Fruit fly (Drosophila melanogaster) whole organism, embryonic: ENCODE results near the gene CycG.
A peak's percentile ranks its signal among the peaks of the same experiment; 100 is the strongest.

Source experiments
- Ada2b ChIP-seq: fragments of 200-800 bp; sonication (Bioruptor generic); IDR thresholded peaks from 2 replicates; pipeline ENCODE4 v1.3.6; 2022; ENCODE audit warnings: missing biosample characterization, missing genetic modification characterization
- B-H2 ChIP-seq: fragments of 200-800 bp; sonication (Bioruptor generic); optimal IDR thresholded peaks from 2 replicates; lab custom pipeline; 2018; ENCODE audit warnings: missing biosample characterization, mild to moderate bottlenecking, missing genetic modification characterization
- CG10267 ChIP-seq: fragments of 200-800 bp; sonication (Bioruptor generic); optimal IDR thresholded peaks from 2 replicates; lab custom pipeline; 2018; ENCODE audit warnings: missing biosample characterization, mild to moderate bottlenecking, missing genetic modification characterization, moderate library complexity
- CG11456 ChIP-seq: fragments of 200-800 bp; sonication (Bioruptor generic); IDR thresholded peaks from 3 replicates; pipeline ENCODE4 v1.3.6; 2022; ENCODE audit warnings: missing biosample characterization, missing genetic modification characterization
- CG12942 ChIP-seq: fragments of 200-800 bp; sonication (Bioruptor generic); optimal IDR thresholded peaks from 3 replicates; lab custom pipeline; 2016; ENCODE audit warnings: missing biosample characterization, missing genetic modification characterization
- CG13424 ChIP-seq: fragments of 200-800 bp; sonication (Bioruptor generic); optimal IDR thresholded peaks from 2 replicates; lab custom pipeline; 2019; ENCODE audit warnings: missing biosample characterization, mild to moderate bottlenecking, missing genetic modification characterization, moderate library complexity
- CG14667 ChIP-seq: fragments of 200-800 bp; sonication (Bioruptor generic); IDR thresholded peaks from 2 replicates; pipeline ENCODE4 v1.3.6; 2022; ENCODE audit warnings: missing biosample characterization, missing genetic modification characterization
- CG15601 ChIP-seq: fragments of 200-800 bp; sonication (Bioruptor generic); optimal IDR thresholded peaks from 3 replicates; lab custom pipeline; 2019; ENCODE audit warnings: missing biosample characterization, mild to moderate bottlenecking, missing genetic modification characterization, moderate library complexity
- CG1603 ChIP-seq: fragments of 200-800 bp; sonication (Bioruptor generic); optimal IDR thresholded peaks from 2 replicates; lab custom pipeline; 2019; ENCODE audit warnings: missing biosample characterization, mild to moderate bottlenecking, missing genetic modification characterization, moderate library complexity
- CG17359 ChIP-seq: fragments of 200-800 bp; sonication (Bioruptor generic); optimal IDR thresholded peaks from 3 replicates; lab custom pipeline; 2018; ENCODE audit warnings: missing biosample characterization, mild to moderate bottlenecking, missing genetic modification characterization, moderate library complexity
- CG17802 ChIP-seq: fragments of 200-800 bp; sonication (Bioruptor generic); optimal IDR thresholded peaks from 2 replicates; lab custom pipeline; 2018; ENCODE audit warnings: missing biosample characterization, mild to moderate bottlenecking, missing genetic modification characterization, moderate library complexity
- CG3163 ChIP-seq: fragments of 200-800 bp; sonication (Bioruptor generic); optimal IDR thresholded peaks from 3 replicates; lab custom pipeline; 2016; ENCODE audit warnings: missing biosample characterization, missing genetic modification characterization
- CG32772 ChIP-seq: fragments of 200-800 bp; sonication (Bioruptor generic); IDR thresholded peaks from 2 replicates; pipeline ENCODE4 v1.3.6; 2022; ENCODE audit warnings: missing biosample characterization, missing genetic modification characterization
- CG4360 ChIP-seq: fragments of 200-800 bp; sonication (Bioruptor generic); IDR thresholded peaks from 2 replicates; pipeline ENCODE4 v1.3.6; 2022; ENCODE audit warnings: missing biosample characterization, missing genetic modification characterization
- CG4404 ChIP-seq: fragments of 200-800 bp; sonication (Bioruptor generic); IDR thresholded peaks from 2 replicates; pipeline ENCODE4 v1.3.6; 2022; ENCODE audit warnings: missing biosample characterization, missing genetic modification characterization
- CG4730 ChIP-seq: fragments of 200-800 bp; sonication (Bioruptor generic); IDR thresholded peaks from 2 replicates; pipeline ENCODE4 v1.3.6; 2022; ENCODE audit warnings: missing biosample characterization, missing genetic modification characterization
- CG7372 ChIP-seq: fragments of 200-800 bp; sonication (Bioruptor generic); IDR thresholded peaks from 2 replicates; pipeline ENCODE4 v1.3.6; 2022; ENCODE audit warnings: missing biosample characterization, missing genetic modification characterization
- CG7556 ChIP-seq: fragments of 200-800 bp; sonication (Bioruptor generic); optimal IDR thresholded peaks from 2 replicates; lab custom pipeline; 2017; ENCODE audit warnings: missing biosample characterization, mild to moderate bottlenecking, missing genetic modification characterization
- CG8089 ChIP-seq: fragments of 200-800 bp; sonication (Bioruptor generic); optimal IDR thresholded peaks from 3 replicates; lab custom pipeline; 2016; ENCODE audit warnings: missing biosample characterization, missing genetic modification characterization
- CG8944 ChIP-seq: fragments of 200-800 bp; sonication (Bioruptor generic); optimal IDR thresholded peaks from 3 replicates; lab custom pipeline; 2016; ENCODE audit warnings: missing biosample characterization, missing genetic modification characterization
- CG9437 ChIP-seq: fragments of 200-800 bp; sonication (Bioruptor generic); optimal IDR thresholded peaks from 2 replicates; lab custom pipeline; 2018; ENCODE audit warnings: missing biosample characterization, mild to moderate bottlenecking, missing genetic modification characterization
- CrebB ChIP-seq: fragments of 200-800 bp; sonication (Bioruptor generic); optimal IDR thresholded peaks from 3 replicates; lab custom pipeline; 2018; ENCODE audit warnings: missing biosample characterization, mild to moderate bottlenecking, missing genetic modification characterization
- Dip3 ChIP-seq: fragments of 200-800 bp; sonication (Bioruptor generic); optimal IDR thresholded peaks from 3 replicates; lab custom pipeline; 2016; ENCODE audit warnings: missing biosample characterization, missing genetic modification characterization
- Fer1 ChIP-seq: fragments of 200-800 bp; sonication (Bioruptor generic); optimal IDR thresholded peaks from 2 replicates; lab custom pipeline; 2017; ENCODE audit warnings: missing biosample characterization, mild to moderate bottlenecking, missing genetic modification characterization
- Hmr ChIP-seq: fragments of 200-800 bp; sonication (Bioruptor generic); optimal IDR thresholded peaks from 3 replicates; lab custom pipeline; 2017; ENCODE audit warnings: mild to moderate bottlenecking, missing biosample characterization, missing genetic modification reagents, missing genetic modification characterization
- Hr3 ChIP-seq: fragments of 200-800 bp; sonication (Bioruptor generic); optimal IDR thresholded peaks from 3 replicates; lab custom pipeline; 2016; ENCODE audit warnings: missing biosample characterization, missing genetic modification characterization
- Hsf ChIP-seq: fragments of 200-800 bp; sonication (Bioruptor generic); optimal IDR thresholded peaks from 3 replicates; lab custom pipeline; 2016; ENCODE audit warnings: missing biosample characterization, missing genetic modification characterization
- MBD-R2 ChIP-seq: fragments of 200-800 bp; sonication (Bioruptor generic); IDR thresholded peaks from 2 replicates; pipeline ENCODE4 v1.3.6; 2022; ENCODE audit warnings: missing biosample characterization, missing genetic modification characterization
- MESR4 ChIP-seq: fragments of 200-800 bp; sonication (Bioruptor generic); optimal IDR thresholded peaks from 2 replicates; lab custom pipeline; 2018; ENCODE audit warnings: missing biosample characterization, mild to moderate bottlenecking, missing genetic modification characterization, moderate library complexity
- Mrtf ChIP-seq: fragments of 200-800 bp; sonication (Bioruptor generic); IDR thresholded peaks from 3 replicates; pipeline ENCODE4 v1.3.6; 2022; ENCODE audit warnings: missing biosample characterization, missing genetic modification characterization
- NK7.1 ChIP-seq: fragments of 200-800 bp; sonication (Bioruptor generic); optimal IDR thresholded peaks from 3 replicates; lab custom pipeline; 2016; ENCODE audit warnings: missing biosample characterization, missing genetic modification characterization
- PHDP ChIP-seq: fragments of 200-800 bp; sonication (Bioruptor generic); optimal IDR thresholded peaks from 3 replicates; lab custom pipeline; 2018; ENCODE audit warnings: missing biosample characterization, mild to moderate bottlenecking, missing genetic modification characterization, moderate library complexity
- Side ChIP-seq: fragments of 200-800 bp; sonication (Bioruptor generic); optimal IDR thresholded peaks from 2 replicates; lab custom pipeline; 2016; ENCODE audit warnings: missing biosample characterization, missing genetic modification characterization
- Sox100B ChIP-seq: fragments of 200-800 bp; sonication (Bioruptor generic); optimal IDR thresholded peaks from 3 replicates; lab custom pipeline; 2018; ENCODE audit warnings: missing biosample characterization, mild to moderate bottlenecking, missing genetic modification characterization
- TFAM ChIP-seq: fragments of 200-800 bp; sonication (Bioruptor generic); optimal IDR thresholded peaks from 2 replicates; lab custom pipeline; 2017; ENCODE audit warnings: missing biosample characterization, missing genetic modification characterization, inconsistent platforms
- Taf1 ChIP-seq: fragments of 200-800 bp; sonication (Bioruptor generic); IDR thresholded peaks from 2 replicates; pipeline ENCODE4 v1.3.6; 2022; ENCODE audit warnings: missing biosample characterization, missing genetic modification characterization
- cg ChIP-seq: fragments of 200-800 bp; sonication (Bioruptor generic); optimal IDR thresholded peaks from 3 replicates; lab custom pipeline; 2019; ENCODE audit warnings: missing biosample characterization, mild to moderate bottlenecking, missing genetic modification characterization, moderate library complexity
- cwo ChIP-seq: fragments of 200-800 bp; sonication (Bioruptor generic); optimal IDR thresholded peaks from 3 replicates; lab custom pipeline; 2017; ENCODE audit warnings: missing biosample characterization, missing genetic modification characterization, mild to moderate bottlenecking, moderate library complexity, missing genetic modification reagents
- dati ChIP-seq: fragments of 200-800 bp; sonication (Bioruptor generic); IDR thresholded peaks from 2 replicates; pipeline ENCODE4 v1.3.6; 2022; ENCODE audit warnings: missing biosample characterization, missing genetic modification characterization
- esg ChIP-seq: fragments of 200-800 bp; sonication (Bioruptor generic); conservative IDR thresholded peaks from 2 replicates; pipeline ENCODE4 v1.3.6; 2022; ENCODE audit warnings: missing biosample characterization, missing genetic modification characterization
- fd96Cb ChIP-seq: fragments of 200-800 bp; sonication (Bioruptor generic); optimal IDR thresholded peaks from 2 replicates; lab custom pipeline; 2018; ENCODE audit warnings: missing biosample characterization, mild to moderate bottlenecking, missing genetic modification characterization, moderate library complexity
- gce ChIP-seq: fragments of 200-800 bp; sonication (Bioruptor generic); IDR thresholded peaks from 3 replicates; pipeline ENCODE4 v1.3.6; 2022; ENCODE audit warnings: missing biosample characterization, missing genetic modification characterization
- gem ChIP-seq: fragments of 200-800 bp; sonication (Bioruptor generic); optimal IDR thresholded peaks from 2 replicates; lab custom pipeline; 2019; ENCODE audit warnings: missing biosample characterization, mild to moderate bottlenecking, missing genetic modification characterization, moderate library complexity
- gro ChIP-seq: fragments of 200-800 bp; sonication (Bioruptor generic); optimal IDR thresholded peaks from 2 replicates; lab custom pipeline; 2016; ENCODE audit warnings: missing biosample characterization, missing genetic modification characterization
- inv ChIP-seq: fragments of 200-800 bp; sonication (Bioruptor generic); IDR thresholded peaks from 2 replicates; pipeline ENCODE4 v1.3.6; 2022; ENCODE audit warnings: missing biosample characterization, missing genetic modification characterization; ENCODE audit not compliant: partially characterized antibody
- lola ChIP-seq, 3 experiments: fragments of >200 bp in 2 of 3; fragments of 200-800 bp in 1 of 3; sonication (Bioruptor generic) in 1 of 3; optimal IDR thresholded peaks; 2 replicates each; lab custom pipeline; 2017 to 2019; ENCODE audit warnings: missing biosample characterization in 3 of 3, missing genetic modification characterization in 3 of 3, mild to moderate bottlenecking in 1 of 3, moderate library complexity in 1 of 3
- nmo ChIP-seq: fragments of 200-800 bp; sonication (Bioruptor generic); optimal IDR thresholded peaks from 2 replicates; lab custom pipeline; 2018; ENCODE audit warnings: missing biosample characterization, mild to moderate bottlenecking, missing genetic modification characterization, moderate library complexity
- org-1 ChIP-seq: fragments of 200-800 bp; sonication (Bioruptor generic); optimal IDR thresholded peaks from 2 replicates; lab custom pipeline; 2017; ENCODE audit warnings: missing biosample characterization, missing genetic modification characterization
- pita ChIP-seq: fragments of 200-800 bp; sonication (Bioruptor generic); optimal IDR thresholded peaks from 2 replicates; lab custom pipeline; 2017; ENCODE audit warnings: missing biosample characterization, mild to moderate bottlenecking, missing genetic modification characterization
- sob ChIP-seq: fragments of 200-800 bp; sonication (Bioruptor generic); IDR thresholded peaks from 2 replicates; pipeline ENCODE4 v1.3.6; 2022; ENCODE audit warnings: missing biosample characterization, missing genetic modification characterization
- ttk ChIP-seq: fragments of 200-800 bp; sonication (Bioruptor generic); IDR thresholded peaks from 2 replicates; pipeline ENCODE4 v2.1.2; 2022; ENCODE audit warnings: missing biosample characterization, missing genetic modification characterization

Gene CycG

dm6 chr3R:31636501-31636900 lies 24.0 kb upstream of the CycG start (continued):
- TF ChIP-seq gce (GFP tag; lab: Robert Waterston, UW) (0 out of 3 replicates have a peak, but pooled peaks have one; percentile 8), Side (GFP tag; lab: Kevin White, UChicago) (peak; percentile 6), fd96Cb (peak; percentile 12), CG9437 (GFP tag; lab: Kevin White, UChicago) (no peak), cwo (GFP tag; lab: Kevin White, UChicago) (peak; percentile 35), MESR4 (GFP tag; lab: Kevin White, UChicago) (no peak), sob (GFP tag; lab: Robert Waterston, UW) (peak; percentile 30; the same call in 1 of the 2 replicates), inv (no peak), gem (peak; percentile 51), Hmr (peak; percentile 67), CG3163 (no peak), CG1603 (peak; percentile 36), CG8089 (GFP tag; lab: Kevin White, UChicago) (no peak), CG11456 (GFP tag; lab: Robert Waterston, UW) (peak; percentile 59; the same call in 2 of the 3 replicates), Fer1 (GFP tag; lab: Kevin White, UChicago) (peak; percentile 67), dati (GFP tag; lab: Robert Waterston, UW) (no peak), CG8944 (peak; percentile 3), org-1 (GFP tag; lab: Kevin White, UChicago) (no peak), B-H2 (GFP tag; lab: Kevin White, UChicago) (peak; percentile 22), CG12942 (GFP tag; lab: Kevin White, UChicago) (no peak), pita (no peak), CG14667 (GFP tag; lab: Robert Waterston, UW) (no peak), CG10267 (tag; lab: Kevin White, UChicago) (no peak), CG15601 (no peak), CG4730 (GFP tag; lab: Robert Waterston, UW) (no peak), esg (GFP tag; lab: Robert Waterston, UW) (peak; percentile 37; the same call in 1 of the 2 replicates), Sox100B (GFP tag; lab: Kevin White, UChicago) (no peak), NK7.1 (GFP tag; lab: Kevin White, UChicago) (no peak), CG7372 (GFP tag; lab: Robert Waterston, UW) (no peak), lola (GFP tag; optimal IDR thresholded peaks at IDR 0.05; lab: Kevin White, UChicago) (no peak), CrebB (tag; lab: Kevin White, UChicago) (no peak), CG17802 (tag; lab: Kevin White, UChicago) (no peak), cg (GFP tag; lab: Kevin White, UChicago) (no peak), MBD-R2 (GFP tag; lab: Robert Waterston, UW) (peak; percentile 16; the same call in 1 of the 2 replicates), Taf1 (GFP tag; lab: Robert Waterston, UW) (no peak), PHDP (tag; lab: Kevin White, UChicago) (peak; percentile 6), Hsf (GFP tag; lab: Kevin White, UChicago) (peak; percentile 35), CG32772 (GFP tag; lab: Robert Waterston, UW) (no peak), gro (GFP tag; lab: Kevin White, UChicago) (peak; percentile 47), CG4360 (GFP tag; lab: Robert Waterston, UW) (no peak), CG7556 (GFP tag; lab: Kevin White, UChicago) (peak; percentile 39), TFAM (GFP tag; lab: Kevin White, UChicago) (no peak), Dip3 (GFP tag; lab: Kevin White, UChicago) (no peak), ttk (GFP tag; lab: Robert Waterston, UW) (peak; percentile 23; the same call in 1 of the 2 replicates), nmo (GFP tag; lab: Kevin White, UChicago) (peak; percentile 0), CG13424 (tag; lab: Kevin White, UChicago) (peak; percentile 49), CG17359 (tag; lab: Kevin White, UChicago) (peak; percentile 31), CG4404 (GFP tag; lab: Robert Waterston, UW) (no peak), Ada2b (GFP tag; lab: Robert Waterston, UW) (no peak), Hr3 (no peak), Mrtf (GFP tag; lab: Robert Waterston, UW) (no peak)
